Fruit fly (Drosophila melanogaster): ENCODE measurements around the gene CG17544.

The CG17544 gene

dm6 chr2L:19358017-19358471, 40.2 kb downstream of the CG17544 start (continued):
- TF ChIP-seq CG1024 (GFP tag; IDR thresholded peaks at IDR 0.05) (peak; percentile 62), HmgZ (tag; optimal IDR thresholded peaks at IDR 0.05) (no peak), gsb-n (tag; optimal IDR thresholded peaks at IDR 0.05) (peak; percentile 72), CG1602 (GFP tag; optimal IDR thresholded peaks at IDR 0.05) (peak; percentile 57), CG12104 (GFP tag; optimal IDR thresholded peaks at IDR 0.05) (peak; percentile 26), tx (GFP tag; optimal IDR thresholded peaks at IDR 0.05) (peak; percentile 28), HLHmδ (GFP tag; optimal IDR thresholded peaks at IDR 0.05) (peak; percentile 73), CG10543 (GFP tag; optimal IDR thresholded peaks at IDR 0.05) (no peak), sc (optimal IDR thresholded peaks at IDR 0.05) (no peak), sc (GFP tag; optimal IDR thresholded peaks at IDR 0.05) (peak; percentile 81), Usf (GFP tag; optimal IDR thresholded peaks at IDR 0.05) (no peak), pan (optimal IDR thresholded peaks at IDR 0.05) (no peak), pan (GFP tag; optimal IDR thresholded peaks at IDR 0.05 in 1 of 2, IDR thresholded peaks at IDR 0.05 in 1 of 2) (peak in 1 of 2 experiments; percentile 41), Poxn (GFP tag; IDR thresholded peaks at IDR 0.05) (no peak), gem (tag; optimal IDR thresholded peaks at IDR 0.05) (peak; percentile 75), Oaz (GFP tag; IDR thresholded peaks at IDR 0.05) (no peak), dpn (GFP tag; optimal IDR thresholded peaks at IDR 0.05) (peak; percentile 38 to 57), CG10267 (tag; optimal IDR thresholded peaks at IDR 0.05) (peak; percentile 53), CG18619 (GFP tag; optimal IDR thresholded peaks at IDR 0.05) (peak; percentile 30), CG9609 (GFP tag; optimal IDR thresholded peaks at IDR 0.05) (peak; percentile 57), fd102C (GFP tag; optimal IDR thresholded peaks at IDR 0.05) (peak; percentile 66), Lim3 (GFP tag; IDR thresholded peaks at IDR 0.05) (no peak), CG6854 (GFP tag; optimal IDR thresholded peaks at IDR 0.05) (no peak), NfI (GFP tag; optimal IDR thresholded peaks at IDR 0.05) (peak; percentile 23), inv (GFP tag; IDR thresholded peaks at IDR 0.05; ENCODE audit: partially characterized antibody) (no peak), fd96Cb (tag; optimal IDR thresholded peaks at IDR 0.05) (peak; percentile 58), Dek (tag; optimal IDR thresholded peaks at IDR 0.05) (no peak), tio (GFP tag; optimal IDR thresholded peaks at IDR 0.05) (peak; percentile 66), CG30403 (GFP tag; optimal IDR thresholded peaks at IDR 0.05) (peak; percentile 61), yki (optimal IDR thresholded peaks at IDR 0.05) (no peak), sd (tag; optimal IDR thresholded peaks at IDR 0.05) (no peak), CG18476 (GFP tag; optimal IDR thresholded peaks at IDR 0.05) (peak; percentile 28), sr (GFP tag; IDR thresholded peaks at IDR 0.05) (no peak), fu2 (GFP tag; optimal IDR thresholded peaks at IDR 0.05) (no peak), stwl (tag; optimal IDR thresholded peaks at IDR 0.05) (no peak), CG9817 (tag; optimal IDR thresholded peaks at IDR 0.05) (no peak), Hr3 (GFP tag; optimal IDR thresholded peaks at IDR 0.05) (peak; percentile 42), Max (GFP tag; optimal IDR thresholded peaks at IDR 0.05) (no peak), esg (GFP tag; conservative IDR thresholded peaks at IDR 0.05) (0 out of 2 replicates have a peak, but pooled peaks have one; percentile 8), chm (GFP tag; IDR thresholded peaks at IDR 0.05) (no peak), ssp (GFP tag; IDR thresholded peaks at IDR 0.05) (peak; percentile 29; the same call in 1 of the 2 replicates), Hr78 (GFP tag; optimal IDR thresholded peaks at IDR 0.05) (peak in 1 of 2 experiments; percentile 7), dati (GFP tag; IDR thresholded peaks at IDR 0.05) (no peak), fd64A (GFP tag; optimal IDR thresholded peaks at IDR 0.05) (peak; percentile 61), CG2875 (GFP tag; optimal IDR thresholded peaks at IDR 0.05) (peak; percentile 75), CG9437 (GFP tag; optimal IDR thresholded peaks at IDR 0.05) (peak; percentile 6), CG8944 (GFP tag; optimal IDR thresholded peaks at IDR 0.05) (peak; percentile 54), Jarid2 (GFP tag; optimal IDR thresholded peaks at IDR 0.05) (no peak), Pdp1 (GFP tag; optimal IDR thresholded peaks at IDR 0.05) (peak; percentile 48 to 57), Gsc (GFP tag; IDR thresholded peaks at IDR 0.05) (no peak), YL-1 (GFP tag; optimal IDR thresholded peaks at IDR 0.05) (peak; percentile 15)
